Fruit fly (Drosophila melanogaster) whole organism, embryonic: Measurements from ENCODE around the gene Ddc.

ENCODE experiments used
- Atf-2 ChIP-seq: fragments of 200-800 bp; sonication (Bioruptor generic); optimal IDR thresholded peaks from 2 replicates; lab custom pipeline; 2016; ENCODE audit warnings: missing biosample characterization, missing genetic modification characterization
- CG1024 ChIP-seq: fragments of 200-800 bp; sonication (Bioruptor generic); IDR thresholded peaks from 2 replicates; pipeline ENCODE4 v1.3.6; 2022; ENCODE audit warnings: missing biosample characterization, missing genetic modification characterization
- CG11093 ChIP-seq: fragments of 200-800 bp; sonication (Bioruptor generic); IDR thresholded peaks from 3 replicates; pipeline ENCODE4 v1.3.6; 2022; ENCODE audit warnings: missing biosample characterization, missing genetic modification characterization
- CG12744 ChIP-seq: fragments of 200-800 bp; sonication (Bioruptor generic); optimal IDR thresholded peaks from 2 replicates; lab custom pipeline; 2016; ENCODE audit warnings: missing biosample characterization, missing genetic modification characterization
- CG12942 ChIP-seq: fragments of 200-800 bp; sonication (Bioruptor generic); optimal IDR thresholded peaks from 3 replicates; lab custom pipeline; 2016; ENCODE audit warnings: missing biosample characterization, missing genetic modification characterization
- CG13894 ChIP-seq: fragments of 200-800 bp; sonication (Bioruptor generic); optimal IDR thresholded peaks from 3 replicates; lab custom pipeline; 2018; ENCODE audit warnings: missing biosample characterization, mild to moderate bottlenecking, missing genetic modification characterization, moderate library complexity
- CG14441 ChIP-seq: fragments of 200-800 bp; sonication (Bioruptor generic); IDR thresholded peaks from 2 replicates; pipeline ENCODE4 v1.3.6; 2022; ENCODE audit warnings: missing biosample characterization, missing genetic modification characterization
- CG14965 ChIP-seq: fragments of 200-800 bp; sonication (Bioruptor generic); optimal IDR thresholded peaks from 2 replicates; lab custom pipeline; 2016; ENCODE audit warnings: missing biosample characterization, missing genetic modification characterization, borderline replicate concordance
- CG15269 ChIP-seq: fragments of 200-800 bp; sonication (Bioruptor generic); optimal IDR thresholded peaks from 2 replicates; lab custom pipeline; 2018; ENCODE audit warnings: missing biosample characterization, mild to moderate bottlenecking, missing genetic modification characterization, moderate library complexity
- CG1529 ChIP-seq: fragments of 200-800 bp; sonication (Bioruptor generic); optimal IDR thresholded peaks from 3 replicates; lab custom pipeline; 2018; ENCODE audit warnings: missing biosample characterization, missing genetic modification characterization
- CG17359 ChIP-seq: fragments of 200-800 bp; sonication (Bioruptor generic); optimal IDR thresholded peaks from 3 replicates; lab custom pipeline; 2018; ENCODE audit warnings: missing biosample characterization, mild to moderate bottlenecking, missing genetic modification characterization, moderate library complexity
- CG31388 ChIP-seq: fragments of 200-800 bp; sonication (Bioruptor generic); optimal IDR thresholded peaks from 2 replicates; lab custom pipeline; 2016; ENCODE audit warnings: missing biosample characterization, missing genetic modification characterization
- CG32767 ChIP-seq: fragments of 200-800 bp; sonication (Bioruptor generic); IDR thresholded peaks from 2 replicates; pipeline ENCODE4 v1.3.6; 2022; ENCODE audit warnings: missing biosample characterization, missing genetic modification characterization
- CG33213 ChIP-seq: fragments of 200-800 bp; sonication (Bioruptor generic); optimal IDR thresholded peaks from 3 replicates; lab custom pipeline; 2016; ENCODE audit warnings: missing biosample characterization, missing genetic modification characterization
- CG3726 ChIP-seq: fragments of 200-800 bp; sonication (Bioruptor generic); IDR thresholded peaks from 3 replicates; pipeline ENCODE4, ENCODE4 v1.3.6; 2022; ENCODE audit warnings: missing biosample characterization, missing genetic modification characterization
- CG7987 ChIP-seq: fragments of 200-800 bp; sonication (Bioruptor generic); optimal IDR thresholded peaks from 2 replicates; lab custom pipeline; 2018; ENCODE audit warnings: missing biosample characterization, mild to moderate bottlenecking, missing genetic modification characterization, moderate library complexity
- CG8924 ChIP-seq: fragments of 200-800 bp; optimal IDR thresholded peaks from 3 replicates; lab custom pipeline; 2019; ENCODE audit warnings: missing biosample characterization, mild to moderate bottlenecking, missing genetic modification characterization, moderate library complexity
- CG9609 ChIP-seq: fragments of 200-800 bp; sonication (Bioruptor generic); optimal IDR thresholded peaks from 3 replicates; lab custom pipeline; 2016; ENCODE audit warnings: missing biosample characterization, missing genetic modification characterization
- Deaf1 ChIP-seq: fragments of 200-800 bp; optimal IDR thresholded peaks from 3 replicates; lab custom pipeline; 2019; ENCODE audit warnings: missing biosample characterization, mild to moderate bottlenecking, missing genetic modification characterization, moderate library complexity
- Dfd ChIP-seq, 2 experiments: fragments of >200 bp; optimal IDR thresholded peaks; 2 replicates each; lab custom pipeline; 2017; ENCODE audit warnings: missing biosample characterization in 2 of 2, missing genetic modification characterization in 2 of 2
- Fer1 ChIP-seq: fragments of 200-800 bp; sonication (Bioruptor generic); optimal IDR thresholded peaks from 2 replicates; lab custom pipeline; 2017; ENCODE audit warnings: missing biosample characterization, mild to moderate bottlenecking, missing genetic modification characterization
- HHEX ChIP-seq: fragments of 200-800 bp; sonication (Bioruptor generic); optimal IDR thresholded peaks from 3 replicates; lab custom pipeline; 2017; ENCODE audit warnings: missing biosample characterization, mild to moderate bottlenecking, missing genetic modification characterization, missing genetic modification reagents
- HLH54F ChIP-seq: fragments of 200-800 bp; sonication (Bioruptor generic); optimal IDR thresholded peaks from 3 replicates; lab custom pipeline; 2016; ENCODE audit warnings: missing biosample characterization, missing genetic modification characterization
- Hmr ChIP-seq: fragments of 200-800 bp; sonication (Bioruptor generic); optimal IDR thresholded peaks from 3 replicates; lab custom pipeline; 2017; ENCODE audit warnings: mild to moderate bottlenecking, missing biosample characterization, missing genetic modification reagents, missing genetic modification characterization
- Lim3 ChIP-seq: fragments of 200-800 bp; sonication (Bioruptor generic); IDR thresholded peaks from 2 replicates; pipeline ENCODE4 v1.3.6; 2022; ENCODE audit warnings: missing biosample characterization, missing genetic modification characterization
- MBD-R2 ChIP-seq: fragments of 200-800 bp; sonication (Bioruptor generic); IDR thresholded peaks from 2 replicates; pipeline ENCODE4 v1.3.6; 2022; ENCODE audit warnings: missing biosample characterization, missing genetic modification characterization
- Mrtf ChIP-seq: fragments of 200-800 bp; sonication (Bioruptor generic); IDR thresholded peaks from 3 replicates; pipeline ENCODE4 v1.3.6; 2022; ENCODE audit warnings: missing biosample characterization, missing genetic modification characterization
- NC2α ChIP-seq: fragments of 200-800 bp; sonication (Bioruptor generic); optimal IDR thresholded peaks from 2 replicates; lab custom pipeline; 2016; ENCODE audit warnings: missing biosample characterization, missing genetic modification characterization
- Nf-YB ChIP-seq: fragments of 200-800 bp; sonication (Bioruptor generic); optimal IDR thresholded peaks from 3 replicates; lab custom pipeline; 2019; ENCODE audit warnings: missing biosample characterization, mild to moderate bottlenecking, missing genetic modification characterization, moderate library complexity
- Nf-YC ChIP-seq: fragments of 200-800 bp; optimal IDR thresholded peaks from 3 replicates; lab custom pipeline; 2019; ENCODE audit warnings: missing biosample characterization, mild to moderate bottlenecking, missing genetic modification characterization, moderate library complexity
- abd-A ChIP-seq: fragments of 200-800 bp; sonication (Bioruptor generic); optimal IDR thresholded peaks from 3 replicates; lab custom pipeline; 2019; ENCODE audit warnings: missing biosample characterization, mild to moderate bottlenecking, missing genetic modification characterization, moderate library complexity
- al ChIP-seq: fragments of 200-800 bp; sonication (Bioruptor generic); IDR thresholded peaks from 2 replicates; pipeline ENCODE4 v1.3.6; 2022; ENCODE audit warnings: missing biosample characterization, missing genetic modification characterization
- bigmax ChIP-seq: fragments of 200-800 bp; sonication (Bioruptor generic); optimal IDR thresholded peaks from 2 replicates; lab custom pipeline; 2018; ENCODE audit warnings: missing biosample characterization, mild to moderate bottlenecking, missing genetic modification characterization
- cg ChIP-seq: fragments of 200-800 bp; sonication (Bioruptor generic); optimal IDR thresholded peaks from 3 replicates; lab custom pipeline; 2019; ENCODE audit warnings: missing biosample characterization, mild to moderate bottlenecking, missing genetic modification characterization, moderate library complexity
- chinmo ChIP-seq: fragments of 200-800 bp; sonication (Bioruptor generic); IDR thresholded peaks from 4 replicates; pipeline ENCODE4 v1.3.6; 2022; ENCODE audit warnings: missing biosample characterization, missing genetic modification characterization; ENCODE audit not compliant: partially characterized antibody
- chn ChIP-seq: fragments of 200-800 bp; sonication (Bioruptor generic); optimal IDR thresholded peaks from 2 replicates; lab custom pipeline; 2016; ENCODE audit warnings: missing biosample characterization, missing genetic modification characterization
- crol ChIP-seq: fragments of 200-800 bp; sonication (Bioruptor generic); IDR thresholded peaks from 2 replicates; pipeline ENCODE4 v1.3.6; 2022; ENCODE audit warnings: missing biosample characterization, missing genetic modification characterization
- h ChIP-seq: fragments of >200 bp; optimal IDR thresholded peaks from 2 replicates; lab custom pipeline; 2017
- klu ChIP-seq: fragments of 200-800 bp; sonication (Bioruptor generic); IDR thresholded peaks from 2 replicates; pipeline ENCODE4 v1.3.6; 2022; ENCODE audit warnings: missing biosample characterization, missing genetic modification characterization
- lilli ChIP-seq: fragments of 200-800 bp; sonication (Bioruptor generic); optimal IDR thresholded peaks from 3 replicates; lab custom pipeline; 2016; ENCODE audit warnings: missing biosample characterization, missing genetic modification characterization
- maf-S ChIP-seq: fragments of 200-800 bp; sonication (Bioruptor generic); optimal IDR thresholded peaks from 2 replicates; lab custom pipeline; 2016; ENCODE audit warnings: missing biosample characterization, missing genetic modification characterization
- pita ChIP-seq: fragments of 200-800 bp; sonication (Bioruptor generic); optimal IDR thresholded peaks from 2 replicates; lab custom pipeline; 2017; ENCODE audit warnings: missing biosample characterization, mild to moderate bottlenecking, missing genetic modification characterization
- psq ChIP-seq: fragments of 200-800 bp; sonication (Bioruptor generic); optimal IDR thresholded peaks from 2 replicates; lab custom pipeline; 2017; ENCODE audit warnings: missing biosample characterization, missing genetic modification characterization
- sens ChIP-seq: fragments of 200-800 bp; sonication (Bioruptor generic); peaks from one replicate; lab custom pipeline; 2016; ENCODE audit warnings: missing biosample characterization, missing genetic modification characterization
- seq ChIP-seq: fragments of 200-800 bp; sonication (Bioruptor generic); IDR thresholded peaks from 2 replicates; pipeline ENCODE4 v1.3.6; 2022; ENCODE audit warnings: missing biosample characterization, missing genetic modification characterization
- slou ChIP-seq: fragments of 200-800 bp; sonication (Bioruptor generic); optimal IDR thresholded peaks from 3 replicates; lab custom pipeline; 2016; ENCODE audit warnings: missing biosample characterization, missing genetic modification characterization
- slp2 ChIP-seq: fragments of 200-800 bp; sonication (Bioruptor generic); optimal IDR thresholded peaks from 2 replicates; lab custom pipeline; 2016; ENCODE audit warnings: missing biosample characterization, missing genetic modification characterization
- sob ChIP-seq: fragments of 200-800 bp; sonication (Bioruptor generic); IDR thresholded peaks from 2 replicates; pipeline ENCODE4 v1.3.6; 2022; ENCODE audit warnings: missing biosample characterization, missing genetic modification characterization
- sug ChIP-seq: fragments of 200-800 bp; optimal IDR thresholded peaks from 2 replicates; lab custom pipeline; 2019; ENCODE audit warnings: missing biosample characterization, mild to moderate bottlenecking, missing genetic modification characterization, moderate library complexity
- twi ChIP-seq: fragments of 200-800 bp; optimal IDR thresholded peaks from 2 replicates; lab custom pipeline; 2019; ENCODE audit warnings: missing biosample characterization, mild to moderate bottlenecking, missing genetic modification characterization, moderate library complexity
- wek ChIP-seq: fragments of 200-800 bp; sonication (Bioruptor generic); optimal IDR thresholded peaks from 3 replicates; lab custom pipeline; 2018; ENCODE audit warnings: missing biosample characterization, mild to moderate bottlenecking, missing genetic modification characterization, moderate library complexity

Gene Ddc

DNA sequence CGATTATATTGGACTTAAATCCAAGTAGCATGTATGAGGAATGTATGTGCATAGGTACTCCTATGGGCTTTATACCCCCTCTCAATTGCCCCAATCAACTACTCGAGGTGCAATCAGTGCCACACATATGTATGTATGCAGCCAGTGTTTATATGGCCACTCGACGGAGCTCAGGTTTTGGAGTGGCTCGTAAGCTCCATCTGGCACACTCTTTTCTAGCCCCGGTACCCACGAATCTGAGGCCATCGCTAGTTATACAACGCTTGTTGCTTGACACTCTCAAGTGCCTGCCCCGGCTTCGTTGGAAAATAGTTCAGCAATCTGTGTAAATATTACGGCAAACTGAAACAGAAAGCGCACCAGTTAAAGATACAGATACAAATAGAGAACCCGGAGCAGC, 23.7 kb downstream of the Ddc start (continued):
- TF ChIP-seq cg (GFP tag; lab: Kevin White, UChicago) (peak; percentile 7), HHEX (no peak), Lim3 (GFP tag; lab: Robert Waterston, UW) (0 out of 2 replicates have a peak, but pooled peaks have one; percentile 56), twi (tag; lab: Kevin White, UChicago) (peak; percentile 92), Dfd (GFP tag; optimal IDR thresholded peaks at IDR 0.05; lab: Kevin White, UChicago) (no peak), chn (GFP tag; lab: Kevin White, UChicago) (no peak), sens (GFP tag; lab: Kevin White, UChicago) (peak; percentile 80)

DNA sequence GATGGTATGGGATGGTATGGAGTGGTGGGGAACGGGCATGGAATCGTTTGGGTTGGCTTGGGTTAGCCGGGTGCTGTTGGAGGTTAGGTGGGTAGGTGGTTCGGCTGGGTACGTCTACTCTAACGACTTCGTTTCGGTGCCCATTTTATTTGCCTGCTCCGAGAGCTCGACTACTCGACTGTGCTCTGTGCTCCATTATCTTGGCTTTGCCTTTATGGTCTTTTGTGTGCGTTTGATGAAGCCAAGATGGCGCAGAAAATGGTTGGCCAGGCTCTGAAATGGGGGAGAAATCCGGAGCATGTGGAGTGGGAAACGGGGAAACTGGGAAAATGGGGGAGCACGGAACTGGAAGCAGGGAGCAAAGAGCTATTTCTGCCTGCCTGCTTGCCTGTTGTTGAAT, 26.2 kb downstream of the Ddc start:
- TF ChIP-seq wek (no peak), Nf-YC (tag; lab: Kevin White, UChicago) (peak; percentile 74), crol (GFP tag; lab: Robert Waterston, UW) (0 out of 2 replicates have a peak, but pooled peaks have one; percentile 8), CG3726 (no peak), Deaf1 (tag; lab: Kevin White, UChicago) (peak; percentile 40), klu (no peak), Hmr (GFP tag; lab: Kevin White, UChicago) (no peak), CG33213 (GFP tag; lab: Kevin White, UChicago) (no peak), CG14441 (GFP tag; lab: Robert Waterston, UW) (no peak), CG8924 (no peak), CG14965 (GFP tag; lab: Kevin White, UChicago) (no peak), CG7987 (GFP tag; lab: Kevin White, UChicago) (no peak), Dfd (GFP tag; optimal IDR thresholded peaks at IDR 0.05; lab: Kevin White, UChicago) (no peak), CG9609 (GFP tag; lab: Kevin White, UChicago) (no peak), CG31388 (GFP tag; lab: Kevin White, UChicago) (no peak), abd-A (tag; lab: Kevin White, UChicago) (peak; percentile 93), maf-S (GFP tag; lab: Kevin White, UChicago) (no peak), MBD-R2 (no peak), CG12744 (GFP tag; lab: Kevin White, UChicago) (no peak), pita (GFP tag; lab: Kevin White, UChicago) (no peak), Fer1 (GFP tag; lab: Kevin White, UChicago) (no peak), HLH54F (no peak), Nf-YB (GFP tag; lab: Kevin White, UChicago) (peak; percentile 52), CG11093 (GFP tag; lab: Robert Waterston, UW) (0 out of 3 replicates have a peak, but pooled peaks have one; percentile 25), Mrtf (0 out of 3 replicates have a peak, but pooled peaks have one; percentile 13), CG12942 (GFP tag; lab: Kevin White, UChicago) (no peak), slp2 (GFP tag; lab: Kevin White, UChicago) (no peak), CG13894 (tag; lab: Kevin White, UChicago) (peak; percentile 13), lilli (GFP tag; lab: Kevin White, UChicago) (no peak), slou (GFP tag; lab: Kevin White, UChicago) (no peak), CG1529 (no peak), sug (no peak), al (GFP tag; lab: Robert Waterston, UW) (no peak), h (lab: Kevin White, UChicago) (no peak), NC2α (GFP tag; lab: Kevin White, UChicago) (no peak), CG1024 (GFP tag; lab: Robert Waterston, UW) (no peak), Atf-2 (GFP tag; lab: Kevin White, UChicago) (no peak), chinmo (0 out of 4 replicates have a peak, but pooled peaks have one; percentile 12), CG32767 (no peak), sob (GFP tag; lab: Robert Waterston, UW) (no peak), CG15269 (tag; lab: Kevin White, UChicago) (no peak), bigmax (no peak), CG17359 (tag; lab: Kevin White, UChicago) (no peak), seq (GFP tag; lab: Robert Waterston, UW) (peak; percentile 42; the same call in 1 of the 2 replicates), psq (GFP tag; lab: Kevin White, UChicago) (no peak)
